Worm (Caenorhabditis elegans): ENCODE results near the gene B0454.6.

B0454.6 gene

DNA sequence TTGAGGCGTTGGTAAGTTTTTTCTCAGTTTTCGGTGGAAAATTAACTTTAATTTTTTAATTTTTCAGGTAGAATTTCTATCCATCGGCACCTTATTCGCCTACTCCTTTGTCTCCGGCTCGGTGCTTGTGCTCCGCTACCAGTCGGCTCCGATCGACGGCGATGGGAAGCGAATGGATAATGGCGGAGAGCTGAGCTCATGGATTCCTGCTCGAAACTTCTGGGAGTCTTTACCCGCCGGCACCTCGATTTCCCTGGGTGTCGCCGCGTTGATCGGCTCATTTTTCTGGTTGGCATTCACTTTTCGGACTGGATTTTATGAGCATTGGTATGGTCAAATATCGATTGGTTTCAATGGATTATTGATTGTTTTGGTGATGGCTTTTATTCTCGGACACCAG is 2.3 kb downstream of the B0454.6 start:
- no peak for TF ChIP-seq jun-1 (tag; optimal IDR thresholded peaks at IDR 0.05)

- TF ChIP-seq nhr-85 (tag) (peak; percentile 43), efl-1 (optimal IDR thresholded peaks at IDR 0.05) (no peak), efl-1 (GFP tag; optimal IDR thresholded peaks at IDR 0.05 in 1 of 2) (peak in 1 of 2 experiments; percentile 92), nhr-19 (GFP tag; conservative IDR thresholded peaks at IDR 0.05) (no peak)
These were observed 3.8 kb downstream of the B0454.6 start for ce11 chrII:3036344-3036743.

DNA sequence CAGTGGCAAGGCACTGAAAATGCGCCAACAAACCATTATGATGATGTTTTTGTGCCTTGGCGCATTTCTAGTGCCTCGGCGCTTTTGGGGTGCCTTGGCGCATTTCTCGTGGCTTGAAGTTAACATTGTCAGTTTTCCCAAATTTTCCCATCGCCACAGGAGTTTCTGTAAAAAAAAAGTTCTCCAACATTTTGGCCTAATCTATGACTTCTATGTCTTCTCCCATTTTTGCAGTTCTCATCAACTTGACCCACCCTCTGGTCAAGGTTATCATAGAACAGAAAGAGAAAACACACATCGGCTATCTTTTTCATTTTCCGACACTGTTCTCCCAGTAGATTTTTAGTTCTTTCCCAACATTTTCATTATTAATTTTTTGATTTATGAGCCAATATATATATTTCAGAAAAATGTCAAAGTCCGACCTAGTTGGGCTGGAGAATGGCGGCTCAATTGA is 5.9 kb downstream of the B0454.6 start, which contains the start of the genes B0454.26 and B0454.5:
Gene B0454.26 (minus strand): TSS at position 101 of the 457 bp plus-strand sequence.
Gene B0454.5 (plus strand): TSS at position 407 of the 457 bp plus-strand sequence.
- TF ChIP-seq sup-37 (GFP tag; optimal IDR thresholded peaks at IDR 0.05), result no peak
- TF ChIP-seq egl-13 (tag; optimal IDR thresholded peaks at IDR 0.05), result no peak
- TF ChIP-seq blmp-1 (tag; optimal IDR thresholded peaks at IDR 0.05), result peak; percentile 58
- TF ChIP-seq ztf-4 (tag; optimal IDR thresholded peaks at IDR 0.05), result no peak
- no peak for TF ChIP-seq egl-27 (tag; optimal IDR thresholded peaks at IDR 0.05)
- TF ChIP-seq efl-1 (optimal IDR thresholded peaks at IDR 0.05), result no peak
- TF ChIP-seq efl-1 (GFP tag; optimal IDR thresholded peaks at IDR 0.05 in 1 of 2), result peak in 1 of 2 experiments; percentile 2
- TF ChIP-seq snpc-4 (tag; optimal IDR thresholded peaks at IDR 0.05), result no peak
- TF ChIP-seq zip-4 (GFP tag; optimal IDR thresholded peaks at IDR 0.05), result no peak

ce11 chrII:3043358-3043757 is 10.8 kb downstream of the B0454.6 start, which contains the start of gene B0454.8:
TSS of gene B0454.8 (minus strand) at chrII:3043458.
- TF ChIP-seq ceh-90 (tag; optimal IDR thresholded peaks at IDR 0.05), result no peak
- no peak for TF ChIP-seq lin-15B (tag; optimal IDR thresholded peaks at IDR 0.05)
- no peak for TF ChIP-seq C16A3.4 (tag; optimal IDR thresholded peaks at IDR 0.05)
- no peak for TF ChIP-seq hlh-17 (GFP tag; optimal IDR thresholded peaks at IDR 0.05; ENCODE audit: borderline replicate concordance)
- no peak for TF ChIP-seq aha-1 (tag; optimal IDR thresholded peaks at IDR 0.05)
- TF ChIP-seq nhr-84 (tag; optimal IDR thresholded peaks at IDR 0.05), result no peak
- no peak for TF ChIP-seq skn-1 (tag; optimal IDR thresholded peaks at IDR 0.05)
- no peak for TF ChIP-seq nhr-71 (tag; optimal IDR thresholded peaks at IDR 0.05)
- TF ChIP-seq dpl-1 (GFP tag; optimal IDR thresholded peaks at IDR 0.05), result no peak
- TF ChIP-seq zag-1 (tag; optimal IDR thresholded peaks at IDR 0.05), result no peak
- no peak for TF ChIP-seq unc-30 (tag; optimal IDR thresholded peaks at IDR 0.05)
- TF ChIP-seq Y116A8C.19 (tag; optimal IDR thresholded peaks at IDR 0.05; ENCODE audit: borderline replicate concordance), result no peak
- no peak for TF ChIP-seq nhr-237 (tag; optimal IDR thresholded peaks at IDR 0.05)
- TF ChIP-seq sptf-1 (tag; optimal IDR thresholded peaks at IDR 0.05), result no peak
- no peak for TF ChIP-seq F16B12.6 (tag; optimal IDR thresholded peaks at IDR 0.05)
- TF ChIP-seq lir-3 (tag; optimal IDR thresholded peaks at IDR 0.05; ENCODE audit: poor library complexity), result no peak
- TF ChIP-seq lin-14 (GFP tag; optimal IDR thresholded peaks at IDR 0.05), result no peak

ce11 chrII:3044023-3044422 is 11.4 kb downstream of the B0454.6 start, which contains the start of gene sri-29:
TSS of gene sri-29 (plus strand) at chrII:3044323.
- no peak for TF ChIP-seq unc-62 (GFP tag; optimal IDR thresholded peaks at IDR 0.05)
- TF ChIP-seq skn-1 (tag; optimal IDR thresholded peaks at IDR 0.05), result no peak
- TF ChIP-seq unc-86 (tag; optimal IDR thresholded peaks at IDR 0.05), result no peak
- no peak for TF ChIP-seq egl-13 (tag; optimal IDR thresholded peaks at IDR 0.05)
- TF ChIP-seq mef-2 (tag; optimal IDR thresholded peaks at IDR 0.05), result no peak
- TF ChIP-seq lin-13 (GFP tag; optimal IDR thresholded peaks at IDR 0.05), result no peak
- no peak for TF ChIP-seq nhr-47 (tag; optimal IDR thresholded peaks at IDR 0.05)
- no peak for TF ChIP-seq hlh-4 (tag; optimal IDR thresholded peaks at IDR 0.05)
- no peak for TF ChIP-seq snu-23 (GFP tag; optimal IDR thresholded peaks at IDR 0.05)
- TF ChIP-seq nhr-20 (tag; optimal IDR thresholded peaks at IDR 0.05), result no peak
- no peak for TF ChIP-seq C16A3.4 (tag; optimal IDR thresholded peaks at IDR 0.05)
- no peak for TF ChIP-seq nhr-76 (tag; optimal IDR thresholded peaks at IDR 0.05)
- TF ChIP-seq ceh-63 (GFP tag; optimal IDR thresholded peaks at IDR 0.05), result no peak
- TF ChIP-seq zag-1 (tag; optimal IDR thresholded peaks at IDR 0.05), result no peak
- no peak for TF ChIP-seq lin-14 (GFP tag; optimal IDR thresholded peaks at IDR 0.05)
- TF ChIP-seq zip-4 (GFP tag; optimal IDR thresholded peaks at IDR 0.05), result no peak
- no peak for TF ChIP-seq nhr-71 (tag; optimal IDR thresholded peaks at IDR 0.05)
- TF ChIP-seq lin-15B (tag; optimal IDR thresholded peaks at IDR 0.05), result no peak
- no peak for TF ChIP-seq fkh-4 (tag; optimal IDR thresholded peaks at IDR 0.05; ENCODE audit: borderline replicate concordance)

All from whole organism, L1 larva.